Worm (Caenorhabditis elegans): ENCODE results near the gene ZK512.11.

ce11 chrIII:9149132-9149531, 5.1 kb downstream of the ZK512.11 start:
- no peak for TF ChIP-seq ZK546.5 (tag; optimal IDR thresholded peaks at IDR 0.05)
- TF ChIP-seq pha-4 (tag; optimal IDR thresholded peaks at IDR 0.05) = no peak
- TF ChIP-seq fos-1 (tag; optimal IDR thresholded peaks at IDR 0.05) = no peak
- no peak for TF ChIP-seq unc-62 (GFP tag; optimal IDR thresholded peaks at IDR 0.05)
- no peak for TF ChIP-seq nhr-23 (tag; optimal IDR thresholded peaks at IDR 0.05)
- TF ChIP-seq nhr-76 (tag; optimal IDR thresholded peaks at IDR 0.05) = no peak
- no peak for TF ChIP-seq elt-2 (tag; optimal IDR thresholded peaks at IDR 0.05)
- TF ChIP-seq nhr-237 (tag; optimal IDR thresholded peaks at IDR 0.05) = no peak
- TF ChIP-seq ztf-4 (tag; optimal IDR thresholded peaks at IDR 0.05) = no peak
- TF ChIP-seq nhr-11 (tag; optimal IDR thresholded peaks at IDR 0.05) = no peak
- TF ChIP-seq mdl-1 (tag; optimal IDR thresholded peaks at IDR 0.05) = no peak
- no peak for TF ChIP-seq lin-39 (tag; optimal IDR thresholded peaks at IDR 0.05)
- TF ChIP-seq nhr-12 (tag; optimal IDR thresholded peaks at IDR 0.05) = no peak
